Fruit fly (Drosophila melanogaster) whole organism: ENCODE measurements around the gene ihog.

Experiments used
- Dll ChIP-seq: fragments of >200 bp; optimal IDR thresholded peaks from 2 replicates; lab custom pipeline; 2017
- pan ChIP-seq: fragments of >200 bp; optimal IDR thresholded peaks from 2 replicates; lab custom pipeline; 2017

- no peak for TF ChIP-seq Dll
- TF ChIP-seq pan: no peak
Observed at dm6 chr2L:6931821-6932220, 16.8 kb downstream of the ihog start, which contains the start of gene CG43232.
